Fruit fly (Drosophila melanogaster): ENCODE data around the gene byn.

The byn gene

DNA sequence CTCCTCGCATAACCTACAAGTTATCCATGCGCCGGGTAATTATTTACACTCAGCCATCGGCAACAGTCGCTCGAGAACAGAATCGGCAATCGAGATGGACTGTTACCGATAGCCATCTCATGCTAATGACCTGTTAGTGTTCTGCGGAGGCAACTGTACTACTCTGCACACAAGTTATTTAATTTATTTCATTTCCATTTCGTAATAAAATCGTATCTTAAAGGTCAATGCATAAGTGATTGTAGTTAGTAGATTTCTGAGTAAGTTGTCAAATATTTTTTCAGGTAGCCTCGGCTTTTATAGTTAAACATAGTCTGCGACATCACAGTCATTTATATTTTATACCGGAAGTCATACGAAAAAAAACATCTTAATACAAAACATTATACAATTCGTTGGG lies 6.3 kb upstream of the byn start, which contains the start of gene CG11588:
Gene CG11588, plus strand, starts transcription at position 301 of the 400 bp plus-strand sequence.
- TF ChIP-seq ERR (GFP tag; optimal IDR thresholded peaks at IDR 0.05) (no peak), Neu2 (GFP tag; optimal IDR thresholded peaks at IDR 0.05; ENCODE audit: borderline replicate concordance) (no peak), Tbp (GFP tag; optimal IDR thresholded peaks at IDR 0.05) (no peak), Pdp1 (GFP tag; optimal IDR thresholded peaks at IDR 0.05) (no peak), CG1832 (GFP tag; optimal IDR thresholded peaks at IDR 0.05) (no peak), CG4328 (GFP tag; optimal IDR thresholded peaks at IDR 0.05) (no peak), Oli (tag; optimal IDR thresholded peaks at IDR 0.05) (no peak), bbx (GFP tag; IDR thresholded peaks at IDR 0.05; ENCODE audit: partially characterized antibody) (no peak), CG30431 (GFP tag; optimal IDR thresholded peaks at IDR 0.05) (no peak), CG18262 (tag; optimal IDR thresholded peaks at IDR 0.05) (no peak), sima (GFP tag; optimal IDR thresholded peaks at IDR 0.05) (no peak), pzg (GFP tag; optimal IDR thresholded peaks at IDR 0.05) (no peak), CG7987 (GFP tag; optimal IDR thresholded peaks at IDR 0.05) (no peak), pb (GFP tag; optimal IDR thresholded peaks at IDR 0.05) (no peak), so (GFP tag; IDR thresholded peaks at IDR 0.05) (no peak), CG6175 (GFP tag; IDR thresholded peaks at IDR 0.05) (no peak), CG1792 (GFP tag; optimal IDR thresholded peaks at IDR 0.05) (no peak), Sox100B (GFP tag; optimal IDR thresholded peaks at IDR 0.05) (no peak)

DNA sequence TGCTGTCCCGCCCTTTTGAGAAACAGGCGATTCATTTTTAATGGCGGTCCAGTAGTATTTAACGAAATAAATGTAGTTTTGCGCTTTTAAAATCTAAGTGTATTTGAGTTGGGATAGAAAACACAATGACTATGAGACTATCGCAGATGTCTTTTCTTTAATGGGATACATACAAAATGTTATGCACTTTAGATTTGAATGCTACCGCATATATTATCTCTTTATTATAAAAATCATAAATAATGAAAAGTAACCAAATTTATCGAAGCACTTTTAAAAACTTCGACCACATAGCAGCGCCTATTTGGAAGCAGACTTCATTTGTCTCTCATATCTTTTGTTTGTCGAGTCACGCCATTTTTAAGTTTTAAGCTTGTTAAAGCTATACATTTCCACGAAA lies 2.8 kb upstream of the byn start, which contains the start of gene SdhAL:
Gene SdhAL, minus strand, starts transcription at position 101 of the 400 bp plus-strand sequence.
- TF ChIP-seq odd (GFP tag; optimal IDR thresholded peaks at IDR 0.05) (no peak), CG15696 (tag; optimal IDR thresholded peaks at IDR 0.05) (no peak), cad (GFP tag; optimal IDR thresholded peaks at IDR 0.05) (no peak), CG12104 (GFP tag; optimal IDR thresholded peaks at IDR 0.05) (no peak), so (GFP tag; IDR thresholded peaks at IDR 0.05) (no peak), CG32532 (GFP tag; IDR thresholded peaks at IDR 0.05) (no peak), CG12219 (GFP tag; optimal IDR thresholded peaks at IDR 0.05) (no peak), MBD-R2 (GFP tag; IDR thresholded peaks at IDR 0.05) (no peak), PHDP (tag; optimal IDR thresholded peaks at IDR 0.05) (no peak), mirr (GFP tag; optimal IDR thresholded peaks at IDR 0.05) (no peak), CG1792 (GFP tag; optimal IDR thresholded peaks at IDR 0.05) (no peak), Bdp1 (GFP tag; optimal IDR thresholded peaks at IDR 0.05) (no peak), pum (GFP tag; optimal IDR thresholded peaks at IDR 0.05) (no peak), CG1024 (GFP tag; IDR thresholded peaks at IDR 0.05) (no peak), B-H1 (GFP tag; IDR thresholded peaks at IDR 0.05) (no peak), sisA (GFP tag; IDR thresholded peaks at IDR 0.05) (no peak), Ssrp (tag; optimal IDR thresholded peaks at IDR 0.05) (no peak), CG17385 (GFP tag; optimal IDR thresholded peaks at IDR 0.05) (no peak), CG18619 (GFP tag; optimal IDR thresholded peaks at IDR 0.05) (no peak)

- TF ChIP-seq twi (tag; optimal IDR thresholded peaks at IDR 0.05), result no peak
- TF ChIP-seq CG10565 (GFP tag; optimal IDR thresholded peaks at IDR 0.05), result no peak
- 0 out of 2 replicates have a peak, but pooled peaks have one; percentile 2 for TF ChIP-seq CG11247 (GFP tag; IDR thresholded peaks at IDR 0.05)
- no peak for TF ChIP-seq ERR (GFP tag; optimal IDR thresholded peaks at IDR 0.05)
- no peak for TF ChIP-seq CG11560 (tag; IDR thresholded peaks at IDR 0.05)
- no peak for TF ChIP-seq CG2199 (GFP tag; IDR thresholded peaks at IDR 0.05)
- no peak for TF ChIP-seq CG33557 (GFP tag; optimal IDR thresholded peaks at IDR 0.05)
- no peak for TF ChIP-seq wor (GFP tag; IDR thresholded peaks at IDR 0.05)
- no peak for TF ChIP-seq E2f1 (GFP tag; IDR thresholded peaks at IDR 0.05)
- TF ChIP-seq slbo (GFP tag; IDR thresholded peaks at IDR 0.05), result no peak
- peak; percentile 41 for TF ChIP-seq D (optimal IDR thresholded peaks at IDR 0.05)
- TF ChIP-seq D (GFP tag; optimal IDR thresholded peaks at IDR 0.05), result no peak
- no peak for TF ChIP-seq prd (optimal IDR thresholded peaks at IDR 0.05)
- no peak for TF ChIP-seq prd (GFP tag; IDR thresholded peaks at IDR 0.05)
- TF ChIP-seq cad (GFP tag; optimal IDR thresholded peaks at IDR 0.05), result peak; percentile 99
- no peak for TF ChIP-seq CG14710 (tag; optimal IDR thresholded peaks at IDR 0.05)
- TF ChIP-seq Gsc (GFP tag; IDR thresholded peaks at IDR 0.05), result no peak
- no peak for TF ChIP-seq Hr3 (GFP tag; optimal IDR thresholded peaks at IDR 0.05)
- TF ChIP-seq tll (GFP tag; optimal IDR thresholded peaks at IDR 0.05), result peak in 1 of 2 experiments; percentile 81
Observed at dm6 chr3L:11925382-11925781, 2.1 kb upstream of the byn start.

Measured in whole organism, embryonic.